Fruit fly (Drosophila melanogaster) whole organism, wandering third instar larva: ENCODE data around the gene CG14053.
A peak's percentile ranks its signal among the peaks of the same experiment; 100 is the strongest.

ENCODE experiments used
- Abd-B ChIP-seq: fragments of >200 bp; optimal IDR thresholded peaks from 2 replicates; lab custom pipeline; 2017; ENCODE audit warnings: missing biosample characterization, missing genetic modification characterization
- CG32264 ChIP-seq: fragments of 200-800 bp; sonication (Bioruptor generic); optimal IDR thresholded peaks from 2 replicates; lab custom pipeline; 2016; ENCODE audit warnings: missing biosample characterization, missing genetic modification characterization
- CG9705 ChIP-seq: fragments of 200-800 bp; sonication (Bioruptor generic); optimal IDR thresholded peaks from 2 replicates; lab custom pipeline; 2018; ENCODE audit warnings: missing biosample characterization, mild to moderate bottlenecking, missing genetic modification characterization
- CrebA ChIP-seq: fragments of 200-800 bp; sonication (Bioruptor generic); optimal IDR thresholded peaks from 2 replicates; lab custom pipeline; 2016; ENCODE audit warnings: missing biosample characterization, mild to moderate bottlenecking, missing genetic modification characterization, borderline replicate concordance
- Dfd ChIP-seq: fragments of >200 bp; optimal IDR thresholded peaks from 2 replicates; lab custom pipeline; 2017; ENCODE audit warnings: missing biosample characterization, missing genetic modification characterization
- Dif ChIP-seq: fragments of 200-275, 200-300 bp; sonication (Bioruptor generic); optimal IDR thresholded peaks from 2 replicates; lab custom pipeline; 2018; ENCODE audit warnings: missing biosample characterization, missing genetic modification characterization; ENCODE audit not compliant: partially characterized antibody
- HLH106 ChIP-seq: fragments of 200-800 bp; optimal IDR thresholded peaks from 3 replicates; lab custom pipeline; 2019; ENCODE audit warnings: missing biosample characterization, mild to moderate bottlenecking, missing genetic modification characterization, moderate library complexity
- Hnf4 ChIP-seq: fragments of 200-800 bp; sonication (Bioruptor generic); optimal IDR thresholded peaks from 2 replicates; lab custom pipeline; 2016; ENCODE audit warnings: missing biosample characterization, mild to moderate bottlenecking, missing genetic modification characterization
- Hr78 ChIP-seq: fragments of >200 bp; optimal IDR thresholded peaks from 2 replicates; lab custom pipeline; 2017; ENCODE audit warnings: missing biosample characterization, missing genetic modification characterization
- Hr83 ChIP-seq: fragments of 200-300 bp; sonication (Bioruptor generic); optimal IDR thresholded peaks from 2 replicates; lab custom pipeline; 2016; ENCODE audit warnings: missing biosample characterization, mild to moderate bottlenecking, missing genetic modification characterization, moderate library complexity; ENCODE audit not compliant: poor library complexity, severe bottlenecking
- Jra ChIP-seq: sonication (Bioruptor generic); optimal IDR thresholded peaks from 2 replicates; lab custom pipeline; 2016; ENCODE audit warnings: missing biosample characterization, missing genetic modification characterization
- Mio ChIP-seq: sonication (Bioruptor generic); optimal IDR thresholded peaks from 2 replicates; lab custom pipeline; 2016; ENCODE audit warnings: missing biosample characterization, missing genetic modification characterization
- Myc ChIP-seq: fragments of >200 bp; optimal IDR thresholded peaks from 2 replicates; lab custom pipeline; 2017
- N ChIP-seq: fragments of >200 bp; optimal IDR thresholded peaks from 2 replicates; lab custom pipeline; 2018; ENCODE audit warnings: missing biosample characterization, missing external identifiers, missing genetic modification characterization
- OdsH ChIP-seq: fragments of 200-800 bp; sonication (Bioruptor generic); optimal IDR thresholded peaks from 2 replicates; lab custom pipeline; 2016; ENCODE audit warnings: missing biosample characterization, mild to moderate bottlenecking, missing genetic modification characterization
- Rel ChIP-seq, 2 experiments: fragments of 200-800 bp; sonication (Bioruptor generic) in 1 of 2; optimal IDR thresholded peaks; 2 replicates in 1 of 2; 3 replicates in 1 of 2; lab custom pipeline; 2016 to 2019; ENCODE audit warnings: mild to moderate bottlenecking in 2 of 2, missing biosample characterization in 2 of 2, missing genetic modification characterization in 2 of 2, moderate library complexity in 1 of 2
- Sp1 ChIP-seq: fragments of 200-800 bp; sonication (Bioruptor generic); optimal IDR thresholded peaks from 3 replicates; lab custom pipeline; 2019; ENCODE audit warnings: missing biosample characterization, mild to moderate bottlenecking, missing genetic modification characterization, moderate library complexity
- Vsx2 ChIP-seq: fragments of 200-300, 225-300 bp; sonication (Bioruptor generic); optimal IDR thresholded peaks from 2 replicates; lab custom pipeline; 2018; ENCODE audit warnings: missing biosample characterization, missing genetic modification characterization; ENCODE audit not compliant: partially characterized antibody
- br ChIP-seq: fragments of 200-800 bp; sonication (Bioruptor generic); optimal IDR thresholded peaks from 2 replicates; lab custom pipeline; 2016; ENCODE audit warnings: missing biosample characterization, missing genetic modification characterization
- brk ChIP-seq: fragments of 200-800 bp; sonication (Bioruptor generic); optimal IDR thresholded peaks from 2 replicates; lab custom pipeline; 2016; ENCODE audit warnings: missing biosample characterization, mild to moderate bottlenecking, missing genetic modification characterization
- dsf ChIP-seq: sonication (Bioruptor generic); optimal IDR thresholded peaks from 2 replicates; lab custom pipeline; 2016; ENCODE audit warnings: missing biosample characterization, missing genetic modification characterization, borderline replicate concordance
- ey ChIP-seq: fragments of 200-800 bp; sonication (Bioruptor generic); optimal IDR thresholded peaks from 2 replicates; lab custom pipeline; 2016; ENCODE audit warnings: missing biosample characterization, missing genetic modification characterization
- foxo ChIP-seq, 2 experiments: fragments of 200-800 bp; sonication (Bioruptor generic); optimal IDR thresholded peaks; 2 replicates in 1 of 2; 3 replicates in 1 of 2; lab custom pipeline; 2016 to 2017; ENCODE audit warnings: missing biosample characterization in 2 of 2, missing genetic modification characterization in 2 of 2
- fru ChIP-seq: fragments of 200-800 bp; sonication (Bioruptor generic); optimal IDR thresholded peaks from 3 replicates; lab custom pipeline; 2016; ENCODE audit warnings: missing biosample characterization, mild to moderate bottlenecking, missing genetic modification characterization
- h ChIP-seq: fragments of 200-800 bp; sonication (Bioruptor generic); optimal IDR thresholded peaks from 3 replicates; lab custom pipeline; 2016; ENCODE audit warnings: missing biosample characterization, mild to moderate bottlenecking, missing genetic modification characterization
- jim ChIP-seq: fragments of 175-275, 200-325 bp; sonication (Bioruptor generic); optimal IDR thresholded peaks from 2 replicates; lab custom pipeline; 2016; ENCODE audit warnings: missing biosample characterization, mild to moderate bottlenecking, missing genetic modification characterization
- lola ChIP-seq: fragments of >200 bp; optimal IDR thresholded peaks from 2 replicates; lab custom pipeline; 2017; ENCODE audit warnings: missing biosample characterization, missing genetic modification characterization
- pan ChIP-seq: fragments of >200 bp; optimal IDR thresholded peaks from 2 replicates; lab custom pipeline; 2017
- psq ChIP-seq: fragments of 200-800 bp; sonication (Bioruptor generic); optimal IDR thresholded peaks from 3 replicates; lab custom pipeline; 2017; ENCODE audit warnings: missing biosample characterization, mild to moderate bottlenecking, missing genetic modification characterization, moderate library complexity
- rgr ChIP-seq: fragments of 200-800 bp; sonication (Bioruptor generic); optimal IDR thresholded peaks from 3 replicates; lab custom pipeline; 2016; ENCODE audit warnings: missing biosample characterization, mild to moderate bottlenecking, missing genetic modification characterization
- sv ChIP-seq: fragments of 200-800 bp; sonication (Bioruptor generic); optimal IDR thresholded peaks from 3 replicates; lab custom pipeline; 2016; ENCODE audit warnings: missing biosample characterization, missing genetic modification characterization
- tai ChIP-seq: sonication (Bioruptor generic); optimal IDR thresholded peaks from 2 replicates; lab custom pipeline; 2016; ENCODE audit warnings: missing biosample characterization, missing genetic modification characterization
- usp ChIP-seq: fragments of >200 bp; optimal IDR thresholded peaks from 2 replicates; lab custom pipeline; 2017; ENCODE audit warnings: missing biosample characterization, missing genetic modification characterization
- woc ChIP-seq: sonication (Bioruptor generic); optimal IDR thresholded peaks from 2 replicates; lab custom pipeline; 2016; ENCODE audit warnings: missing biosample characterization, mild to moderate bottlenecking, missing genetic modification characterization

The CG14053 gene

DNA sequence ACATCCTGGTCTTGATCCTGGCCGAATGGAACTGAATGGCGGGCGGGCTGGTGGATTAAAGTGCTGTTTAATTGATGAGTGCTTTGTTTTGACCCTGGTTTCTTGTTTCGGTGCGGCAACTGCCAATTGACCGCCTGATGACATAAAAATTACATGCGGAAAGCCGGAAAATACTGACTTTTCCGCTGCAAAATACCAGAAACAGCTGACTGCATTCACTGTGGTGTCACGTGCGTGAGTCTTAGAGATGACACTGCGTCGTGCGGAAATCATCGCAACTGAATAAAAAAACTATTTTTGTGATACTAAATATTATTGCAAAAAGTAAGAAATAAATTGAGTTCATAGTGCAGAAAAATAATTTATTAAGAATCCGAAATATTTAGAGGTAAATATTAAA, 44.2 kb downstream of the CG14053 start, which contains the start of gene bcn92:
Gene bcn92 (minus strand): TSS at position 170 of the 400 bp plus-strand sequence.
- peak; percentile 5 for TF ChIP-seq Myc
- TF ChIP-seq dsf: no peak
- peak; percentile 37 for TF ChIP-seq fru (GFP tag; lab: Kevin White, UChicago)
- peak; percentile 21 for TF ChIP-seq Hr83 (GFP tag; lab: Kevin White, UChicago)
- TF ChIP-seq HLH106 (tag; lab: Kevin White, UChicago): peak; percentile 36
- TF ChIP-seq woc: peak; percentile 87
- no peak for TF ChIP-seq Hnf4
- TF ChIP-seq Jra (GFP tag; lab: Kevin White, UChicago): peak; percentile 51
- no peak for TF ChIP-seq CrebA (GFP tag; lab: Kevin White, UChicago)
- no peak for TF ChIP-seq Abd-B
- TF ChIP-seq h (GFP tag; lab: Kevin White, UChicago): peak; percentile 41
- TF ChIP-seq OdsH: peak; percentile 21
- TF ChIP-seq Hr78 (GFP tag; lab: Kevin White, UChicago): no peak
- no peak for TF ChIP-seq Rel (GFP tag; optimal IDR thresholded peaks at IDR 0.05; lab: Kevin White, UChicago)
- peak; percentile 12 for TF ChIP-seq Rel (tag; optimal IDR thresholded peaks at IDR 0.05; lab: Kevin White, UChicago)
- no peak for TF ChIP-seq CG32264 (GFP tag; lab: Kevin White, UChicago)
- TF ChIP-seq Vsx2: no peak
- TF ChIP-seq foxo (GFP tag; optimal IDR thresholded peaks at IDR 0.05; lab: Kevin White, UChicago): peak in 1 of 2 experiments; percentile 42
- no peak for TF ChIP-seq psq
- TF ChIP-seq Sp1: peak; percentile 36
- peak; percentile 46 for TF ChIP-seq ey
- no peak for TF ChIP-seq tai (GFP tag; lab: Kevin White, UChicago)
- TF ChIP-seq N: no peak
- TF ChIP-seq lola (GFP tag; lab: Kevin White, UChicago): no peak
- TF ChIP-seq sv (GFP tag; lab: Kevin White, UChicago): peak; percentile 46
- TF ChIP-seq br: peak; percentile 29
- peak; percentile 43 for TF ChIP-seq rgr (GFP tag; lab: Kevin White, UChicago)

DNA sequence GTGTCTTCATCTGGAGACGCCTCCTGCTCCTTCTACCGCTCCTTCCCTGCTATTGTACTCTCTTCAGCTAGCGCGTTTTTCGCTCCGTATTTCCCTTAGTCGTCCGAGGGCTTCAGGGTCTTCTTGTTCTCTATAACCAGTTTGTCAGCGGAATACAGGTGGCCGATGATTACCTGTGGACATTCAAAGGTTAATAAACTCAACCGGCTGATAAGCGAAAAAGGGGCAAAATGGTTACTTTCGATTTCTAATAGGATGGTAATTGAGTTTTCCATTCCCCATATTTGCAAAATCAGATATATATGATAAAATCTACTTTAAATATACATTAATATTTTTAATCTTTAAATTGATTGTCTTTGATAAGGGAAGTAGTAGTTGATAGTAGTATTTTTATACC, 45.0 kb downstream of the CG14053 start:
- TF ChIP-seq br (no peak), pan (lab: Kevin White, UChicago) (no peak), Abd-B (no peak), fru (GFP tag; lab: Kevin White, UChicago) (no peak), foxo (GFP tag; optimal IDR thresholded peaks at IDR 0.05; lab: Kevin White, UChicago) (no peak)

DNA sequence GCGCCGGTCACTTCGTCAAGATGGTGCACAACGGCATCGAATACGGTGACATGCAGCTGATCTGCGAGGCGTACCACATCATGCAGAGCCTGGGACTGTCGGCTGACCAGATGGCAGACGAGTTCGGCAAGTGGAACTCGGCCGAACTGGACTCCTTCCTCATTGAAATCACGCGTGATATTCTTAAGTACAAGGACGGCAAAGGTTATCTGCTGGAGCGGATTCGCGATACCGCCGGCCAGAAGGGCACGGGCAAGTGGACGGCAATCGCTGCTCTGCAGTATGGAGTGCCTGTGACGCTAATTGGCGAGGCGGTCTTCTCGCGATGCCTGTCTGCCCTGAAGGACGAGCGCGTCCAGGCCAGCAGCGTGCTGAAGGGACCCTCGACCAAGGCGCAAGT, 46.2 kb downstream of the CG14053 start:
- TF ChIP-seq HLH106 (tag; lab: Kevin White, UChicago) (no peak), woc (no peak), br (no peak), rgr (GFP tag; lab: Kevin White, UChicago) (no peak), usp (GFP tag; lab: Kevin White, UChicago) (no peak), Rel (GFP tag; optimal IDR thresholded peaks at IDR 0.05; lab: Kevin White, UChicago) (no peak), Rel (tag; optimal IDR thresholded peaks at IDR 0.05; lab: Kevin White, UChicago) (no peak), psq (no peak), Dfd (GFP tag; lab: Kevin White, UChicago) (no peak), pan (lab: Kevin White, UChicago) (no peak), Dif (GFP tag; lab: Kevin White, UChicago) (no peak)

DNA sequence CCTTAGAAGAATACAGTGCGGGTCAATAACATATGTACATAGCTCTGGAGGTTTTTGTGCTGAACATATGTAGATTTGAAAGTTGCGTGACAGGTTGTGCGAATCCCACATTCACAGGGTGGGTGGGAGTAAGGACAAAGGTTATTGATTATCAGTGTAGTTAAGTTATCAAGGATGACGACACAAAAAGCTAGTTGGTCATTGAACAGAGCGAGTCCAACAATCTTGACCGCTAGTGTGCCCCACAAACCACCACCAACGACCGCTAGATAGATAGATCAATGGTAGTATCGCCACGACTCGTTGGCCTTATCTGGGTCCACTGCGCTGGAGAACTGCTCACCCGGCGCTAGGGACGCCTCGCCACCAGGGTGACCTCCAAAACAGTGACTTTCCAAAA, 47.1 kb downstream of the CG14053 start:
- TF ChIP-seq N (no peak), rgr (GFP tag; lab: Kevin White, UChicago) (no peak), OdsH (no peak), Vsx2 (no peak), Mio (no peak), pan (lab: Kevin White, UChicago) (no peak), Hr83 (GFP tag; lab: Kevin White, UChicago) (no peak), ey (no peak), Rel (GFP tag; optimal IDR thresholded peaks at IDR 0.05; lab: Kevin White, UChicago) (no peak), Rel (tag; optimal IDR thresholded peaks at IDR 0.05; lab: Kevin White, UChicago) (no peak), usp (GFP tag; lab: Kevin White, UChicago) (no peak), lola (GFP tag; lab: Kevin White, UChicago) (no peak), CrebA (GFP tag; lab: Kevin White, UChicago) (no peak), brk (GFP tag; lab: Kevin White, UChicago) (no peak), Dfd (GFP tag; lab: Kevin White, UChicago) (no peak), Abd-B (no peak), jim (GFP tag; lab: Kevin White, UChicago) (no peak), CG9705 (GFP tag; lab: Kevin White, UChicago) (no peak), woc (no peak), Hr78 (GFP tag; lab: Kevin White, UChicago) (no peak)
